Worm (Caenorhabditis elegans) whole organism, L3 larva: ENCODE data around the gene srd-28.

Experiments used
- R02D3.7 ChIP-seq: fragments of 150-350 bp; optimal IDR thresholded peaks from 2 replicates; lab custom pipeline; 2014; ENCODE audit warnings: missing biosample characterization, missing genetic modification characterization
- ama-1 ChIP-seq: fragments of 150-350 bp; optimal IDR thresholded peaks from 2 replicates; lab custom pipeline; 2018
- egl-5 ChIP-seq: fragments of 150-350 bp; optimal IDR thresholded peaks from 2 replicates; lab custom pipeline; 2017; ENCODE audit warnings: missing biosample characterization, missing genetic modification reagents, missing genetic modification characterization, inconsistent platforms
- elt-2 ChIP-seq: sonication (generic microtip); optimal IDR thresholded peaks from 2 replicates; lab custom pipeline; 2016; ENCODE audit warnings: missing genetic modification reagents, mild to moderate bottlenecking, missing genetic modification characterization, missing compliant biosample characterization
- nhr-11 ChIP-seq: fragments of 150-350 bp; optimal IDR thresholded peaks from 2 replicates; lab custom pipeline; 2014; ENCODE audit warnings: missing biosample characterization, missing genetic modification characterization
- nhr-77 ChIP-seq: fragments of 150-350 bp; optimal IDR thresholded peaks from 2 replicates; lab custom pipeline; 2014; ENCODE audit warnings: missing biosample characterization, missing genetic modification characterization
- pha-4 ChIP-seq: fragments of 150-350 bp; optimal IDR thresholded peaks from 2 replicates; lab custom pipeline; 2014; ENCODE audit warnings: missing biosample characterization, missing genetic modification reagents, missing genetic modification characterization

DNA sequence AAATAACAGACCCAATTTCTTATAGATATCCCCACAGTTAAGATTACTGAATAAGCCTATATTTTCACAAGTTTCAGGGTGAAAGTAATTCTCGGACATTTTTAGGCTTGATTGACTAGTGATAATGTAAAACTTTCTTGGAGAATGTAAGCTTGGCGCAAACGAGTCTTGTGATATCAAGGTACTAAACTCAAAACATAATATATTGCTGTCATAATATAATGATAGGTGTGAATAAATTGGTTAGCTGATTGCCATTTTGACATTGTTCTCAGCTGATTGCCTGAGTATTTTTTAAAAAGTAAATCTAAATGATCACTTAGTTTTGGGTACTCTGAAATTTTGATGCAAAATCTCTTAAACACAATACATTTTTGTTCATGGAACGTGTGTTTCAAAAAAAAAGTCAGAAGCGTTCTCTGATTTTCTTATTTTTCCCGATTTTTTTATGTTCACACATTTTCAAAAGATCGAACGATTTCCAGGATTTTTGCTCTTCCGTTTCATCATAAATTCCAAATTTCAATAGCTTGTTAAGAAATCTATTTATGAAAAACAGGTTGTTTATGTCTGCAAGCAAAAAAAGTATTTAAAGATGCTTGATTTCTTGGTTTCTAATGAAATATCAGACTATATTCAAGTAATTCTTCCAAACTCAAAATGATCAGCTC, 31.0 kb downstream of the srd-28 start, which contains the start of the genes srw-19 and srx-51:
- no peak for TF ChIP-seq nhr-77 (tag; lab: Kevin White, UChicago)
- no peak for TF ChIP-seq pha-4 (tag; lab: Kevin White, UChicago)
- TF ChIP-seq nhr-11 (tag; lab: Kevin White, UChicago), result no peak
- TF ChIP-seq elt-2 (tag; lab: Kevin White, UChicago), result no peak
- no peak for TF ChIP-seq R02D3.7
- TF ChIP-seq ama-1 (lab: Kevin White, UChicago), result no peak
- no peak for TF ChIP-seq egl-5 (tag; lab: Kevin White, UChicago)
